Fruit fly (Drosophila melanogaster) whole organism, embryonic: Measurements from ENCODE around the gene CG4576.

ENCODE experiments used
- BtbVII ChIP-seq: fragments of 200-800 bp; sonication (Bioruptor generic); optimal IDR thresholded peaks from 3 replicates; lab custom pipeline; 2017; ENCODE audit warnings: missing biosample characterization, mild to moderate bottlenecking, missing genetic modification characterization
- CG13624 ChIP-seq: fragments of 200-800 bp; sonication (Bioruptor generic); optimal IDR thresholded peaks from 2 replicates; lab custom pipeline; 2016; ENCODE audit warnings: missing biosample characterization, missing genetic modification characterization
- CG14441 ChIP-seq: fragments of 200-800 bp; sonication (Bioruptor generic); IDR thresholded peaks from 2 replicates; pipeline ENCODE4 v1.3.6; 2022; ENCODE audit warnings: missing biosample characterization, missing genetic modification characterization
- CG15269 ChIP-seq: fragments of 200-800 bp; sonication (Bioruptor generic); optimal IDR thresholded peaks from 2 replicates; lab custom pipeline; 2018; ENCODE audit warnings: missing biosample characterization, mild to moderate bottlenecking, missing genetic modification characterization, moderate library complexity
- CG1529 ChIP-seq: fragments of 200-800 bp; sonication (Bioruptor generic); optimal IDR thresholded peaks from 3 replicates; lab custom pipeline; 2018; ENCODE audit warnings: missing biosample characterization, missing genetic modification characterization
- CG16779 ChIP-seq: fragments of 200-800 bp; sonication (Bioruptor generic); IDR thresholded peaks from 2 replicates; pipeline ENCODE4 v1.3.6; 2022; ENCODE audit warnings: missing biosample characterization, missing genetic modification characterization
- CG17568 ChIP-seq: fragments of 200-800 bp; sonication (Bioruptor generic); optimal IDR thresholded peaks from 2 replicates; lab custom pipeline; 2018; ENCODE audit warnings: missing biosample characterization, mild to moderate bottlenecking, missing genetic modification characterization, moderate library complexity
- CG18599 ChIP-seq: fragments of 200-800 bp; sonication (Bioruptor generic); optimal IDR thresholded peaks from 3 replicates; lab custom pipeline; 2017; ENCODE audit warnings: missing biosample characterization, missing genetic modification characterization, mild to moderate bottlenecking, moderate library complexity, missing genetic modification reagents
- CG2129 ChIP-seq: fragments of 200-800 bp; sonication (Bioruptor generic); IDR thresholded peaks from 2 replicates; pipeline ENCODE4 v1.3.6; 2022; ENCODE audit warnings: missing biosample characterization, missing genetic modification characterization; ENCODE audit not compliant: partially characterized antibody
- CG2678 ChIP-seq: fragments of 200-800 bp; sonication (Bioruptor generic); optimal IDR thresholded peaks from 3 replicates; lab custom pipeline; 2019; ENCODE audit warnings: missing biosample characterization, mild to moderate bottlenecking, missing genetic modification characterization, moderate library complexity
- CG2889 ChIP-seq: fragments of 200-800 bp; sonication (Bioruptor generic); IDR thresholded peaks from 3 replicates; pipeline ENCODE4 v1.3.6; 2022; ENCODE audit warnings: missing biosample characterization, missing genetic modification characterization
- CG30020 ChIP-seq: fragments of 200-800 bp; optimal IDR thresholded peaks from 2 replicates; lab custom pipeline; 2019; ENCODE audit warnings: missing biosample characterization, mild to moderate bottlenecking, missing genetic modification characterization, moderate library complexity
- CG31388 ChIP-seq: fragments of 200-800 bp; sonication (Bioruptor generic); optimal IDR thresholded peaks from 2 replicates; lab custom pipeline; 2016; ENCODE audit warnings: missing biosample characterization, missing genetic modification characterization
- CG3995 ChIP-seq: fragments of 200-800 bp; sonication (Bioruptor generic); optimal IDR thresholded peaks from 3 replicates; lab custom pipeline; 2016; ENCODE audit warnings: missing biosample characterization, missing genetic modification characterization
- CG42726 ChIP-seq: fragments of 200-800 bp; sonication (Bioruptor generic); IDR thresholded peaks from 2 replicates; pipeline ENCODE4 v1.3.6; 2022; ENCODE audit warnings: missing biosample characterization, missing genetic modification characterization; ENCODE audit not compliant: partially characterized antibody
- CG7745 ChIP-seq: fragments of 200-800 bp; sonication (Bioruptor generic); optimal IDR thresholded peaks from 2 replicates; lab custom pipeline; 2018; ENCODE audit warnings: missing biosample characterization, mild to moderate bottlenecking, missing genetic modification characterization, moderate library complexity
- CG8089 ChIP-seq: fragments of 200-800 bp; sonication (Bioruptor generic); optimal IDR thresholded peaks from 3 replicates; lab custom pipeline; 2016; ENCODE audit warnings: missing biosample characterization, missing genetic modification characterization
- CHES-1-like ChIP-seq: fragments of 200-800 bp; sonication (Bioruptor generic); optimal IDR thresholded peaks from 2 replicates; lab custom pipeline; 2016; ENCODE audit warnings: missing biosample characterization, missing genetic modification characterization
- CkIIα-i1 ChIP-seq: fragments of 200-800 bp; sonication (Bioruptor generic); IDR thresholded peaks from 2 replicates; pipeline ENCODE4 v1.3.6; 2022; ENCODE audit warnings: missing biosample characterization, missing genetic modification characterization
- CoRest ChIP-seq: fragments of 200-800 bp; sonication (Bioruptor generic); optimal IDR thresholded peaks from 3 replicates; lab custom pipeline; 2018; ENCODE audit warnings: missing biosample characterization, mild to moderate bottlenecking, missing genetic modification characterization, moderate library complexity
- CrebB ChIP-seq: fragments of 200-800 bp; sonication (Bioruptor generic); optimal IDR thresholded peaks from 3 replicates; lab custom pipeline; 2018; ENCODE audit warnings: missing biosample characterization, mild to moderate bottlenecking, missing genetic modification characterization
- Dbx ChIP-seq: fragments of 200-800 bp; sonication (Bioruptor generic); IDR thresholded peaks from 3 replicates; pipeline ENCODE4 v1.3.6; 2022; ENCODE audit warnings: missing biosample characterization, missing genetic modification characterization
- E2f1 ChIP-seq: fragments of 200-800 bp; sonication (Bioruptor generic); IDR thresholded peaks from 2 replicates; pipeline ENCODE4 v1.3.6; 2022; ENCODE audit warnings: missing biosample characterization, missing genetic modification characterization
- ERR ChIP-seq: fragments of 200-800 bp; sonication (Bioruptor generic); optimal IDR thresholded peaks from 2 replicates; lab custom pipeline; 2016; ENCODE audit warnings: missing biosample characterization, missing genetic modification characterization
- Max ChIP-seq: fragments of 200-800 bp; sonication (Bioruptor generic); optimal IDR thresholded peaks from 2 replicates; lab custom pipeline; 2016; ENCODE audit warnings: missing biosample characterization, mild to moderate bottlenecking, missing genetic modification characterization
- NC2β ChIP-seq: fragments of 200-800 bp; sonication (Bioruptor generic); optimal IDR thresholded peaks from 2 replicates; lab custom pipeline; 2016; ENCODE audit warnings: missing biosample characterization, missing genetic modification characterization
- Nf-YB ChIP-seq: fragments of 200-800 bp; sonication (Bioruptor generic); optimal IDR thresholded peaks from 3 replicates; lab custom pipeline; 2019; ENCODE audit warnings: missing biosample characterization, mild to moderate bottlenecking, missing genetic modification characterization, moderate library complexity
- Poxn ChIP-seq: fragments of 200-800 bp; sonication (Bioruptor generic); IDR thresholded peaks from 2 replicates; pipeline ENCODE4 v1.3.6; 2022; ENCODE audit warnings: missing biosample characterization, missing genetic modification characterization
- Ptx1 ChIP-seq: fragments of 200-800 bp; sonication (Bioruptor generic); IDR thresholded peaks from 2 replicates; pipeline ENCODE4 v1.3.6; 2022; ENCODE audit warnings: missing biosample characterization, missing genetic modification characterization
- bab2 ChIP-seq: fragments of 200-800 bp; sonication (Bioruptor generic); optimal IDR thresholded peaks from 2 replicates; lab custom pipeline; 2016; ENCODE audit warnings: missing biosample characterization, missing genetic modification characterization
- chm ChIP-seq: fragments of 200-800 bp; sonication (Bioruptor generic); IDR thresholded peaks from 2 replicates; pipeline ENCODE4 v1.3.6; 2022; ENCODE audit warnings: missing biosample characterization, missing genetic modification characterization
- dm ChIP-seq: fragments of 200-800 bp; sonication (Bioruptor generic); optimal IDR thresholded peaks from 3 replicates; lab custom pipeline; 2016; ENCODE audit warnings: missing biosample characterization, missing genetic modification characterization
- ems ChIP-seq: fragments of 200-800 bp; sonication (Bioruptor generic); optimal IDR thresholded peaks from 3 replicates; lab custom pipeline; 2016; ENCODE audit warnings: missing biosample characterization, missing genetic modification characterization
- en ChIP-seq: fragments of 200-800 bp; sonication (Bioruptor generic); optimal IDR thresholded peaks from 2 replicates; lab custom pipeline; 2016; ENCODE audit warnings: missing biosample characterization, missing genetic modification characterization
- ftz-f1 ChIP-seq: fragments of 200-800 bp; sonication (Bioruptor generic); optimal IDR thresholded peaks from 2 replicates; lab custom pipeline; 2016; ENCODE audit warnings: missing biosample characterization, missing genetic modification characterization
- gce ChIP-seq: fragments of 200-800 bp; sonication (Bioruptor generic); IDR thresholded peaks from 3 replicates; pipeline ENCODE4 v1.3.6; 2022; ENCODE audit warnings: missing biosample characterization, missing genetic modification characterization
- hkb ChIP-seq, 2 experiments: fragments of 200-800 bp in 1 of 2; fragments of >200 bp in 1 of 2; sonication (Bioruptor generic) in 1 of 2; IDR thresholded peaks in 1 of 2; optimal IDR thresholded peaks in 1 of 2; 2 replicates each; pipeline versions ENCODE4 v1.3.6 to Lab custom; 2017 to 2022; ENCODE audit warnings: missing biosample characterization in 1 of 2, missing genetic modification characterization in 1 of 2
- inv ChIP-seq: fragments of 200-800 bp; sonication (Bioruptor generic); IDR thresholded peaks from 2 replicates; pipeline ENCODE4 v1.3.6; 2022; ENCODE audit warnings: missing biosample characterization, missing genetic modification characterization; ENCODE audit not compliant: partially characterized antibody
- jumu ChIP-seq: fragments of 200-800 bp; sonication (Bioruptor generic); optimal IDR thresholded peaks from 3 replicates; lab custom pipeline; 2016; ENCODE audit warnings: missing biosample characterization, missing genetic modification characterization
- lola ChIP-seq, 3 experiments: fragments of >200 bp in 2 of 3; fragments of 200-800 bp in 1 of 3; sonication (Bioruptor generic) in 1 of 3; optimal IDR thresholded peaks; 2 replicates each; lab custom pipeline; 2017 to 2019; ENCODE audit warnings: missing biosample characterization in 3 of 3, missing genetic modification characterization in 3 of 3, mild to moderate bottlenecking in 1 of 3, moderate library complexity in 1 of 3
- nmo ChIP-seq: fragments of 200-800 bp; sonication (Bioruptor generic); optimal IDR thresholded peaks from 2 replicates; lab custom pipeline; 2018; ENCODE audit warnings: missing biosample characterization, mild to moderate bottlenecking, missing genetic modification characterization, moderate library complexity
- nom ChIP-seq: fragments of 200-800 bp; sonication (Bioruptor generic); optimal IDR thresholded peaks from 2 replicates; lab custom pipeline; 2017; ENCODE audit warnings: missing biosample characterization, missing genetic modification characterization, mild to moderate bottlenecking, moderate library complexity, missing genetic modification reagents
- oc ChIP-seq: fragments of 200-800 bp; sonication (Bioruptor generic); optimal IDR thresholded peaks from 2 replicates; lab custom pipeline; 2018; ENCODE audit warnings: missing biosample characterization, mild to moderate bottlenecking, missing genetic modification characterization, moderate library complexity
- p53 ChIP-seq: fragments of 200-800 bp; sonication (Bioruptor generic); optimal IDR thresholded peaks from 2 replicates; lab custom pipeline; 2016; ENCODE audit warnings: missing biosample characterization, missing genetic modification characterization
- pho ChIP-seq: fragments of 200-800 bp; sonication (Bioruptor generic); optimal IDR thresholded peaks from 2 replicates; lab custom pipeline; 2016; ENCODE audit warnings: missing biosample characterization, missing genetic modification characterization
- slp2 ChIP-seq: fragments of 200-800 bp; sonication (Bioruptor generic); optimal IDR thresholded peaks from 2 replicates; lab custom pipeline; 2016; ENCODE audit warnings: missing biosample characterization, missing genetic modification characterization
- ssp ChIP-seq: fragments of 200-800 bp; sonication (Bioruptor generic); IDR thresholded peaks from 2 replicates; pipeline ENCODE4 v1.3.6; 2022; ENCODE audit warnings: missing biosample characterization, missing genetic modification characterization
- trem ChIP-seq: fragments of 200-800 bp; optimal IDR thresholded peaks from 3 replicates; lab custom pipeline; 2019; ENCODE audit warnings: missing biosample characterization, mild to moderate bottlenecking, missing genetic modification characterization, moderate library complexity
- ttk ChIP-seq: fragments of 200-800 bp; sonication (Bioruptor generic); IDR thresholded peaks from 2 replicates; pipeline ENCODE4 v2.1.2; 2022; ENCODE audit warnings: missing biosample characterization, missing genetic modification characterization
- wek ChIP-seq: fragments of 200-800 bp; sonication (Bioruptor generic); optimal IDR thresholded peaks from 3 replicates; lab custom pipeline; 2018; ENCODE audit warnings: missing biosample characterization, mild to moderate bottlenecking, missing genetic modification characterization, moderate library complexity

The CG4576 gene

DNA sequence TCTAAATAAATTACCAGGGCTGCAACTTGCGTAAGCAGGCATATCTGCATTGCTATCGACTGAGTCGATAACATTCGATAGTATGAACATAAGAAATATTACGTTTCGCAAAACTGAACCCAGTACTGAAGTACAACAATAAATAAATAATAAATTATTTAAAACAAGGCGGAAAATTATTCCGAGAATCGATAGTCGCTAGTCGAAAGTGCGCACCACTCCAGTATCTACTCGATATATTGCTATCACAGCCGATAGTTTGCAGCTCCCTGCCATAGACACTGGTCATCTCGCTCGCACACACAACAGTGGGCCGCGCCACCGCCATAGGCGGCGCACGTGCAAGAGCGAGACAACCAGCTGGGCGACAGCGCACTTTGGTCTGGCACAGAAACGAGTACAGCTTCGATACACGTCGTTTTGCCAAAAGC, 32.2 kb upstream of the CG4576 start, which contains the start of gene nsl1 (continued):
- TF ChIP-seq CG8089: no peak
- peak; percentile 44 for TF ChIP-seq ftz-f1
- peak; percentile 94 for TF ChIP-seq CG42726 (GFP tag; lab: Robert Waterston, UW)
- TF ChIP-seq CG2129 (GFP tag; lab: Robert Waterston, UW): peak; percentile 95
- peak; percentile 65 for TF ChIP-seq CG3995 (GFP tag; lab: Kevin White, UChicago)
- peak; percentile 67 for TF ChIP-seq nmo (GFP tag; lab: Kevin White, UChicago)
- no peak for TF ChIP-seq CkIIα-i1 (GFP tag; lab: Robert Waterston, UW)
- TF ChIP-seq gce (GFP tag; lab: Robert Waterston, UW): no peak
- TF ChIP-seq CG1529 (GFP tag; lab: Kevin White, UChicago): peak; percentile 7
- TF ChIP-seq Max: peak; percentile 41
- no peak for TF ChIP-seq NC2β (GFP tag; lab: Kevin White, UChicago)
- no peak for TF ChIP-seq oc (tag; lab: Kevin White, UChicago)
- TF ChIP-seq ERR: no peak
- TF ChIP-seq p53 (GFP tag; lab: Kevin White, UChicago): no peak
- no peak for TF ChIP-seq CG7745 (tag; lab: Kevin White, UChicago)
- no peak; the same call in 1 of the 2 replicates for TF ChIP-seq chm
- peak; percentile 48 for TF ChIP-seq bab2 (GFP tag; lab: Kevin White, UChicago)
- peak; percentile 97 for TF ChIP-seq inv (GFP tag; lab: Robert Waterston, UW)
- no peak for TF ChIP-seq CG17568 (GFP tag; lab: Kevin White, UChicago)
- TF ChIP-seq CG2678 (tag; lab: Kevin White, UChicago): peak; percentile 17
- peak; percentile 88 for TF ChIP-seq nom
- no peak for TF ChIP-seq CG16779
- TF ChIP-seq CG18599: no peak
- peak; percentile 40 for TF ChIP-seq CG13624
- no peak for TF ChIP-seq BtbVII (GFP tag; lab: Kevin White, UChicago)
- peak; percentile 18 for TF ChIP-seq CG15269
- peak; percentile 37; the same call in 1 of the 2 replicates for TF ChIP-seq Ptx1 (GFP tag; lab: Robert Waterston, UW)
- peak; percentile 41; the same call in 1 of the 2 replicates for TF ChIP-seq ttk (GFP tag; lab: Robert Waterston, UW)
- TF ChIP-seq slp2 (GFP tag; lab: Kevin White, UChicago): no peak
- TF ChIP-seq CG30020 (tag; lab: Kevin White, UChicago): peak; percentile 69
- peak; percentile 28 for TF ChIP-seq Nf-YB
- peak in 1 of 3 experiments; percentile 25 for TF ChIP-seq lola (GFP tag; optimal IDR thresholded peaks at IDR 0.05; lab: Kevin White, UChicago)
- TF ChIP-seq CG2889: no peak
- TF ChIP-seq E2f1: peak; percentile 48
- TF ChIP-seq hkb (optimal IDR thresholded peaks at IDR 0.05; lab: Kevin White, UChicago): peak; percentile 67
- TF ChIP-seq hkb (GFP tag; IDR thresholded peaks at IDR 0.05; lab: Robert Waterston, UW): 0 out of 2 replicates have a peak, but pooled peaks have one; percentile 11
- no peak for TF ChIP-seq wek (GFP tag; lab: Kevin White, UChicago)
- TF ChIP-seq dm (GFP tag; lab: Kevin White, UChicago): peak; percentile 54
- peak; percentile 49 for TF ChIP-seq jumu (GFP tag; lab: Kevin White, UChicago)
- TF ChIP-seq Poxn (GFP tag; lab: Robert Waterston, UW): no peak
- 0 out of 3 replicates have a peak, but pooled peaks have one; percentile 40 for TF ChIP-seq Dbx
- no peak for TF ChIP-seq CrebB
- peak; percentile 20 for TF ChIP-seq ems (GFP tag; lab: Kevin White, UChicago)
- no peak for TF ChIP-seq CHES-1-like (GFP tag; lab: Kevin White, UChicago)
- peak; percentile 31 for TF ChIP-seq CoRest
- TF ChIP-seq en (GFP tag; lab: Kevin White, UChicago): no peak
- peak; percentile 96 for TF ChIP-seq trem (tag; lab: Kevin White, UChicago)
- no peak for TF ChIP-seq ssp
- TF ChIP-seq CG14441: 0 out of 2 replicates have a peak, but pooled peaks have one; percentile 24
- TF ChIP-seq CG31388 (GFP tag; lab: Kevin White, UChicago): no peak
- TF ChIP-seq pho (GFP tag; lab: Kevin White, UChicago): no peak
